Fruit fly (Drosophila melanogaster): ENCODE measurements around the gene CG6833.

The CG6833 gene

DNA sequence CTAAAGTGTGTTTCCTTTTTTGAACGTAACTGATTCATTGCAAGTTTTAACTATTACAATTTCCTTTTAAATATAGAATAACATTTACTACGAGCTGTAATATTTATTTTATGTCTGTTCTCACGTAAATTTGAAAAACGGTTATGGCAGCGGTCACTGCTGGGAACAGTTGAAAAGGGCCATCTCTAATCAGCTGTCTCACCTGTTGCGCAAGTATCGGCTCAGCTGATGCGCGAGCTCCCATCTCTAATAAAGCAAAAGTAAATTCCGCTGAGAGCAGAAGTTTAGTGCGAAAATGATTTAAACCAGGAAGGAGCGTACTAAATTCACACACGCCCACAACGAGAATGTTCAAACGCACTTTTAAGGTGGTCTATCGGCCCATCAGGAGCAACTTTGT is 20.6 kb downstream of the CG6833 start, which contains the start of gene Pex1:
TSS of gene Pex1 (plus strand) at position 272 of the 400 bp plus-strand sequence.
- TF ChIP-seq CTCF (optimal IDR thresholded peaks at IDR 0.05) (peak in 1 of 2 experiments; percentile 17), CG8478 (optimal IDR thresholded peaks at IDR 0.05) (no peak)

dm6 chr3L:14075472-14075871 is 24.5 kb downstream of the CG6833 start, which contains the start of gene btl:
btl (plus strand) TSS chr3L:14075772.
- TF ChIP-seq CTCF (optimal IDR thresholded peaks at IDR 0.05) (no peak), CG8478 (optimal IDR thresholded peaks at IDR 0.05) (no peak)

DNA sequence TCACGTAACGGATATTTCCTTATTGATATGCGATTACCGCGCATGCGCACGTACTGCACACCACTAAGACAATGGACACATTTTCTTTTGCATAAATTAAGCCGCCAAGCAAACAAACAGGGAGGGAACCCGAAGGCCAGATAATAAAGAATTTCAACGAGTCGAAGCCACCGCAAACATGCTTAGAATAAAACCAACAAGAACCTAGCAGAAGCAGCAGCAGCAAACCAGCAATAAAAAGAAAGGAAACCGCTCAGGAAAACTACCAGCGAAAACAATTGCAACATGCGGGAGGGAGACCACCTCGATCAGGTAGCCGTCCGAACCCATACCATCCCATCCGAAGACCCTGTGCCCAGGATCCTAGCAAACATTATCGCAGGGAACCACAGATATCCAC is 25.6 kb downstream of the CG6833 start:
- TF ChIP-seq CG8478 (optimal IDR thresholded peaks at IDR 0.05) (no peak), CTCF (optimal IDR thresholded peaks at IDR 0.05) (no peak)

dm6 chr3L:14078227-14078626 is 27.2 kb downstream of the CG6833 start:
- no peak for TF ChIP-seq CG8478 (optimal IDR thresholded peaks at IDR 0.05)
- no peak for TF ChIP-seq CTCF (optimal IDR thresholded peaks at IDR 0.05)

- TF ChIP-seq CTCF (optimal IDR thresholded peaks at IDR 0.05) = no peak
- no peak for TF ChIP-seq CG8478 (optimal IDR thresholded peaks at IDR 0.05)
These were observed 28.2 kb downstream of the CG6833 start for dm6 chr3L:14079224-14079623.

- TF ChIP-seq CTCF (optimal IDR thresholded peaks at IDR 0.05) (no peak), CG8478 (optimal IDR thresholded peaks at IDR 0.05) (no peak)
These were observed 32.3 kb downstream of the CG6833 start, which contains the start of gene CG8100 for dm6 chr3L:14083283-14083682. CG8100 (plus strand) TSS chr3L:14083615.

DNA sequence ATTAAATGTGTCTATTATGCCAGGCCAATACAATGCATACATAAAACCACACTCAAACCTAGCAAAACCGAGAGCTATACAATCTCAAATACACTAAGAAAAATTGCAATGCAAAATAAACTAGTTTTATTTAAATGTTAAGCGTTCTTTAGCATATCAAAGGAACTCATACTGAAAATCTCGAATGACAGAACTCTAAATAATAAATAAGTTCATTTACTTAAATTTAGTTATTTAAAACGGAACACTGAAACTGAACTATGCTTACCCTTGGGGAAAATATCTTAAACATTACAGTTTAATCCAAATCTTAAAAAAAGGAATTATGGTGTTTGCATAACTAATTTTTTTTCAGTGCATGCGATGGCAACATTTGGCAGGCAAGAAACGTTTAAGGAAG is 35.2 kb downstream of the CG6833 start:
- TF ChIP-seq CTCF (optimal IDR thresholded peaks at IDR 0.05) (no peak), CG8478 (optimal IDR thresholded peaks at IDR 0.05) (no peak)

- no peak for TF ChIP-seq CG8478 (optimal IDR thresholded peaks at IDR 0.05)
- no peak for TF ChIP-seq CTCF (optimal IDR thresholded peaks at IDR 0.05)
These were observed 38.0 kb downstream of the CG6833 start for dm6 chr3L:14089010-14089409.

- TF ChIP-seq CG8478 (optimal IDR thresholded peaks at IDR 0.05) = no peak
- no peak for TF ChIP-seq CTCF (optimal IDR thresholded peaks at IDR 0.05)
These were observed 38.5 kb downstream of the CG6833 start for dm6 chr3L:14089516-14089915.

dm6 chr3L:14097941-14098545 is 47.0 kb downstream of the CG6833 start, which contains the start of gene Fbp1:
Fbp1 (minus strand) TSS chr3L:14098053.
- TF ChIP-seq CTCF (optimal IDR thresholded peaks at IDR 0.05) = no peak
- no peak for TF ChIP-seq CG8478 (optimal IDR thresholded peaks at IDR 0.05)

DNA sequence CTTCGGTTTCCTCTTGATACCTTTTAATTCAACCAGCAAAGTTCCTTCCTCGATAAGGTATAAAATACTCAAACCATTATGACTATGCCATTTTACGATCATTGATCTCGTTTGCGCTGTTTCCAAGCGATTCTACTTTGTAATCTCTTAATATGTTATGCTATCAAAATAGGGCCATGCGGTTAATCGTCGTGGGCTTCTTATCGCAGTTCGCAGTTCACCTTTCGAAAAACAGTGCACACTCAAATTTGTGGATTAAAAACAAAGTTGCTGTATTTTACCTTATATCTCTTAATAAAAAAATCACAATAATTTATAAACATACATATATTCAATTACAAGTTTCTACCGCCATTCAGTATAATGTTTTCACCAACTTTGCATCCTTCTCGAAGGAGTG is 49.1 kb downstream of the CG6833 start:
- TF ChIP-seq CTCF (optimal IDR thresholded peaks at IDR 0.05) = no peak
- TF ChIP-seq CG8478 (optimal IDR thresholded peaks at IDR 0.05) = no peak

DNA sequence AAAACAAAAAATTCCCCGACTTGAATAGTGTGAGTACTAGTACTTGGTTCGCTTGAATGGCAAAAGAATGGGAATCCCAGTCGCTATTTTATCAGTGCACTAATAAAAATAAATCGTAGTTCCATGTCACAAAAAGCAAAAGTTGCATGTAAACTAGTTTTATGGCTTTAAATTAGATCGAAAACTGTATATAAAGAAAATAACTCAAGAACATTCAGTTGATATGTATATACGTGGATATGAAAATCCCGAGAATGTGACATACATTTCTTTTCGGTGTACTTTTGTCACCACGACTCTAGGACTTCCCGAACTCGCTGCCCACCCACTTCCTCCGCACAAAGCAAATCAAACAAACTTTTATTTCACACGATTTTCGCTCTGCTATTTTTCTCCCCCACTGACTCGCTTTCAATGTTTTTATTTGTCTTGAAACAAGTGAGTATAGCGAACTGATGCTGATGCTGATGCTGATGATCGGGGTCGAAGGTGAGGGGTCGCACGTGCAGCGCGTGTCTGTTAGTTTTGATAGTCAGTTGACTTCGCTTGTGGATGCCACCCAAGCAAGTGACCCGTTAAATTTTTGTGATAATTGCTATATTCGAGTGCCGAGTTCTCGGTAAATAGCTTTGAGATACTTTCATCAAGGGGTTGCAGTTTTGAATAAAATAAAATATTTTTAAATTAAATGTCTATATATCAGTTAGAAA is 50.6 kb downstream of the CG6833 start:
- no peak for TF ChIP-seq CTCF (optimal IDR thresholded peaks at IDR 0.05)
